Fruit fly (Drosophila melanogaster) whole organism, embryonic: ENCODE measurements around the gene cav.

Source experiments
- Blimp-1 ChIP-seq: fragments of 200-800 bp; sonication (Bioruptor generic); optimal IDR thresholded peaks from 3 replicates; lab custom pipeline; 2018; ENCODE audit warnings: missing biosample characterization, missing genetic modification characterization, mild to moderate bottlenecking, moderate library complexity, missing genetic modification reagents
- CG10366 ChIP-seq: fragments of 200-800 bp; sonication (Bioruptor generic); IDR thresholded peaks from 2 replicates; pipeline ENCODE4 v1.3.6; 2022; ENCODE audit warnings: missing biosample characterization, missing genetic modification characterization
- CG11093 ChIP-seq: fragments of 200-800 bp; sonication (Bioruptor generic); IDR thresholded peaks from 3 replicates; pipeline ENCODE4 v1.3.6; 2022; ENCODE audit warnings: missing biosample characterization, missing genetic modification characterization
- CG32767 ChIP-seq: fragments of 200-800 bp; sonication (Bioruptor generic); IDR thresholded peaks from 2 replicates; pipeline ENCODE4 v1.3.6; 2022; ENCODE audit warnings: missing biosample characterization, missing genetic modification characterization
- Mad ChIP-seq: fragments of 200-800 bp; sonication (Bioruptor generic); optimal IDR thresholded peaks from 2 replicates; lab custom pipeline; 2016; ENCODE audit warnings: missing biosample characterization, missing genetic modification characterization
- Ptx1 ChIP-seq: fragments of 200-800 bp; sonication (Bioruptor generic); IDR thresholded peaks from 2 replicates; pipeline ENCODE4 v1.3.6; 2022; ENCODE audit warnings: missing biosample characterization, missing genetic modification characterization
- Sry-β ChIP-seq: fragments of 200-800 bp; sonication (Bioruptor generic); optimal IDR thresholded peaks from 2 replicates; lab custom pipeline; 2018; ENCODE audit warnings: missing biosample characterization, mild to moderate bottlenecking, missing genetic modification characterization, moderate library complexity
- crc ChIP-seq: fragments of 200-800 bp; sonication (Bioruptor generic); optimal IDR thresholded peaks from 2 replicates; lab custom pipeline; 2016; ENCODE audit warnings: missing biosample characterization, missing genetic modification characterization
- gcm2 ChIP-seq: fragments of 200-800 bp; sonication (Bioruptor generic); optimal IDR thresholded peaks from 2 replicates; lab custom pipeline; 2016; ENCODE audit warnings: missing biosample characterization, missing genetic modification characterization
- knrl ChIP-seq: fragments of 200-800 bp; sonication (Bioruptor generic); IDR thresholded peaks from 3 replicates; pipeline ENCODE4 v1.3.6; 2022; ENCODE audit warnings: missing biosample characterization, missing genetic modification characterization; ENCODE audit not compliant: partially characterized antibody
- lmd ChIP-seq: fragments of 200-800 bp; sonication (Bioruptor generic); IDR thresholded peaks from 2 replicates; pipeline ENCODE4 v1.3.6; 2022; ENCODE audit warnings: missing biosample characterization, missing genetic modification characterization
- mld ChIP-seq: fragments of 200-800 bp; sonication (Bioruptor generic); IDR thresholded peaks from 3 replicates; pipeline ENCODE4 v1.3.6; 2022; ENCODE audit warnings: missing biosample characterization, missing genetic modification characterization; ENCODE audit not compliant: partially characterized antibody
- ssp ChIP-seq: fragments of 200-800 bp; sonication (Bioruptor generic); IDR thresholded peaks from 2 replicates; pipeline ENCODE4 v1.3.6; 2022; ENCODE audit warnings: missing biosample characterization, missing genetic modification characterization

- TF ChIP-seq Ptx1 (GFP tag; lab: Robert Waterston, UW) (no peak), mld (GFP tag; lab: Robert Waterston, UW) (no peak), knrl (GFP tag; lab: Robert Waterston, UW) (no peak), CG11093 (GFP tag; lab: Robert Waterston, UW) (no peak), gcm2 (GFP tag; lab: Kevin White, UChicago) (no peak), crc (GFP tag; lab: Kevin White, UChicago) (no peak), ssp (GFP tag; lab: Robert Waterston, UW) (no peak), Sry-β (GFP tag; lab: Kevin White, UChicago) (no peak), Blimp-1 (no peak), Mad (GFP tag; lab: Kevin White, UChicago) (no peak), lmd (GFP tag; lab: Robert Waterston, UW) (no peak), CG32767 (no peak), CG10366 (GFP tag; lab: Robert Waterston, UW) (no peak)
Measured at dm6 chr3R:24231206-24231502, 10.3 kb downstream of the cav start.
